Worm (Caenorhabditis elegans) whole organism, mixed stage, embryonic: ENCODE data around the gene nkb-2.

Experiments used
- M03D4.4 ChIP-seq: sonication (generic microtip); optimal IDR thresholded peaks from 2 replicates; lab custom pipeline; 2017; ENCODE audit warnings: mild to moderate bottlenecking, missing genetic modification characterization, missing compliant biosample characterization
- bed-3 ChIP-seq: fragments of 200-800 bp; sonication (Bioruptor generic); optimal IDR thresholded peaks from 3 replicates; lab custom pipeline; 2018; ENCODE audit warnings: mild to moderate bottlenecking, missing genetic modification characterization, moderate library complexity, missing compliant biosample characterization
- blmp-1 ChIP-seq: fragments of 150-350 bp; optimal IDR thresholded peaks from 2 replicates; lab custom pipeline; 2014; ENCODE audit warnings: missing biosample characterization, missing genetic modification characterization
- ceh-39 ChIP-seq: fragments of 150-350 bp; optimal IDR thresholded peaks from 2 replicates; lab custom pipeline; 2014; ENCODE audit warnings: missing biosample characterization, missing genetic modification characterization
- ceh-43 ChIP-seq: fragments of 200-800 bp; sonication (Bioruptor generic); optimal IDR thresholded peaks from 2 replicates; lab custom pipeline; 2018; ENCODE audit warnings: mild to moderate bottlenecking, missing genetic modification characterization, moderate library complexity, missing compliant biosample characterization
- ceh-83 ChIP-seq: fragments of 200-800 bp; sonication (Bioruptor generic); optimal IDR thresholded peaks from 2 replicates; lab custom pipeline; 2018; ENCODE audit warnings: mild to moderate bottlenecking, missing genetic modification characterization, missing compliant biosample characterization
- ces-1 ChIP-seq: fragments of 150-350 bp; optimal IDR thresholded peaks from 2 replicates; lab custom pipeline; 2014; ENCODE audit warnings: missing biosample characterization, missing genetic modification reagents, missing genetic modification characterization
- cnd-1 ChIP-seq: fragments of 200-800 bp; sonication (Bioruptor generic); optimal IDR thresholded peaks from 2 replicates; lab custom pipeline; 2018; ENCODE audit warnings: mild to moderate bottlenecking, missing genetic modification characterization, missing compliant biosample characterization
- drap-1 ChIP-seq: fragments of 200-800 bp; sonication (Bioruptor generic); optimal IDR thresholded peaks from 3 replicates; lab custom pipeline; 2018; ENCODE audit warnings: mild to moderate bottlenecking, missing genetic modification characterization, missing compliant biosample characterization
- flh-1 ChIP-seq: fragments of 200-800 bp; sonication (Bioruptor generic); optimal IDR thresholded peaks from 2 replicates; lab custom pipeline; 2018; ENCODE audit warnings: mild to moderate bottlenecking, missing genetic modification characterization, moderate library complexity, missing compliant biosample characterization
- ham-2 ChIP-seq: fragments of 200-800 bp; sonication (Bioruptor generic); optimal IDR thresholded peaks from 2 replicates; lab custom pipeline; 2018; ENCODE audit warnings: mild to moderate bottlenecking, missing genetic modification characterization, missing compliant biosample characterization
- hlh-1 ChIP-seq: fragments of 150-350 bp; optimal IDR thresholded peaks from 2 replicates; lab custom pipeline; 2014; ENCODE audit warnings: missing biosample characterization, missing genetic modification reagents, missing genetic modification characterization
- lin-13 ChIP-seq: fragments of 150-350 bp; optimal IDR thresholded peaks from 2 replicates; lab custom pipeline; 2014; ENCODE audit warnings: missing biosample characterization, missing genetic modification characterization
- lin-32 ChIP-seq: fragments of 200-800 bp; sonication (Bioruptor generic); optimal IDR thresholded peaks from 2 replicates; lab custom pipeline; 2018; ENCODE audit warnings: mild to moderate bottlenecking, missing genetic modification characterization, missing compliant biosample characterization
- lsy-2 ChIP-seq: fragments of 150-350 bp; optimal IDR thresholded peaks from 2 replicates; lab custom pipeline; 2014; ENCODE audit warnings: missing biosample characterization, missing genetic modification characterization
- mab-5 ChIP-seq: fragments of 150-350 bp; optimal IDR thresholded peaks from 2 replicates; lab custom pipeline; 2014; ENCODE audit warnings: missing biosample characterization, missing genetic modification characterization
- mep-1 ChIP-seq: fragments of 150-350 bp; optimal IDR thresholded peaks from 2 replicates; lab custom pipeline; 2017; ENCODE audit warnings: missing biosample characterization, missing genetic modification reagents, missing genetic modification characterization, inconsistent platforms
- mls-2 ChIP-seq: sonication (generic microtip); optimal IDR thresholded peaks from 2 replicates; lab custom pipeline; 2016; ENCODE audit warnings: mild to moderate bottlenecking, missing genetic modification characterization, moderate library complexity, missing compliant biosample characterization
- nhr-12 ChIP-seq: fragments of 150-350 bp; optimal IDR thresholded peaks from 2 replicates; lab custom pipeline; 2014; ENCODE audit warnings: missing biosample characterization, missing genetic modification characterization
- nhr-2 ChIP-seq: fragments of 150-350 bp; optimal IDR thresholded peaks from 2 replicates; lab custom pipeline; 2014; ENCODE audit warnings: missing biosample characterization, missing genetic modification characterization
- nhr-237 ChIP-seq: fragments of 150-350 bp; optimal IDR thresholded peaks from 2 replicates; lab custom pipeline; 2014; ENCODE audit warnings: missing biosample characterization, missing genetic modification characterization
- nhr-28 ChIP-seq: fragments of 150-350 bp; optimal IDR thresholded peaks from 2 replicates; lab custom pipeline; 2014; ENCODE audit warnings: missing biosample characterization, missing genetic modification characterization
- nhr-76 ChIP-seq: sonication (generic microtip); optimal IDR thresholded peaks from 2 replicates; lab custom pipeline; 2017; ENCODE audit warnings: missing biosample characterization, missing genetic modification characterization
- pha-4 ChIP-seq: fragments of 150-350 bp; optimal IDR thresholded peaks from 2 replicates; lab custom pipeline; 2018; ENCODE audit warnings: missing biosample characterization, missing genetic modification reagents, missing genetic modification characterization
- sem-2 ChIP-seq: fragments of 200-800 bp; sonication (Bioruptor generic); optimal IDR thresholded peaks from 2 replicates; lab custom pipeline; 2018; ENCODE audit warnings: mild to moderate bottlenecking, missing genetic modification characterization, missing compliant biosample characterization
- snpc-4 ChIP-seq: fragments of 150-350 bp; optimal IDR thresholded peaks from 2 replicates; lab custom pipeline; 2014; ENCODE audit warnings: missing biosample characterization, missing genetic modification characterization
- sptf-1 ChIP-seq: sonication (generic microtip); optimal IDR thresholded peaks from 2 replicates; lab custom pipeline; 2017; ENCODE audit warnings: mild to moderate bottlenecking, missing genetic modification characterization, moderate library complexity, missing compliant biosample characterization
- tbx-8 ChIP-seq: fragments of 200-800 bp; sonication (Bioruptor generic); optimal IDR thresholded peaks from 2 replicates; lab custom pipeline; 2018; ENCODE audit warnings: mild to moderate bottlenecking, missing genetic modification characterization, moderate library complexity, missing compliant biosample characterization
- unc-120 ChIP-seq: sonication (generic microtip); optimal IDR thresholded peaks from 2 replicates; lab custom pipeline; 2017; ENCODE audit warnings: missing genetic modification characterization, missing compliant biosample characterization; ENCODE audit not compliant: poor library complexity, severe bottlenecking
- unc-39 ChIP-seq: fragments of 150-350 bp; optimal IDR thresholded peaks from 2 replicates; lab custom pipeline; 2014; ENCODE audit warnings: missing biosample characterization, missing genetic modification characterization
- unc-62 ChIP-seq: fragments of 150-350 bp; optimal IDR thresholded peaks from 2 replicates; lab custom pipeline; 2014; ENCODE audit warnings: missing biosample characterization, missing genetic modification reagents, missing genetic modification characterization
- zip-8 ChIP-seq: fragments of 150-350 bp; optimal IDR thresholded peaks from 2 replicates; lab custom pipeline; 2014; ENCODE audit warnings: missing biosample characterization, missing genetic modification characterization
- ztf-11 ChIP-seq: fragments of 150-350 bp; optimal IDR thresholded peaks from 2 replicates; lab custom pipeline; 2014; ENCODE audit warnings: missing biosample characterization, missing genetic modification characterization

Gene nkb-2

ce11 chrIV:10608275-10608674 is 17.6 kb downstream of the nkb-2 start, which contains the start of gene R09H10.6:
Gene R09H10.6, plus strand, starts transcription at chrIV:10608575.
- no peak for TF ChIP-seq zip-8
- no peak for TF ChIP-seq unc-120 (tag; lab: Kevin White, UChicago)
- no peak for TF ChIP-seq ham-2
- TF ChIP-seq lin-32 = no peak
- TF ChIP-seq blmp-1 (tag; lab: Kevin White, UChicago) = no peak
- TF ChIP-seq tbx-8 (GFP tag; lab: Kevin White, UChicago) = no peak
- TF ChIP-seq pha-4 = no peak
- TF ChIP-seq ztf-11 (tag; lab: Kevin White, UChicago) = no peak
- no peak for TF ChIP-seq snpc-4 (tag; lab: Kevin White, UChicago)
- no peak for TF ChIP-seq mls-2 (tag; lab: Kevin White, UChicago)
- TF ChIP-seq unc-62 (GFP tag; lab: Kevin White, UChicago) = no peak
- TF ChIP-seq nhr-2 (tag; lab: Kevin White, UChicago) = no peak
- no peak for TF ChIP-seq nhr-76 (tag; lab: Kevin White, UChicago)
- no peak for TF ChIP-seq drap-1 (GFP tag; lab: Kevin White, UChicago)
- no peak for TF ChIP-seq ceh-83 (GFP tag; lab: Kevin White, UChicago)
- no peak for TF ChIP-seq mep-1 (tag; lab: Kevin White, UChicago)
- TF ChIP-seq, all 35 proteins: peak for 0

ce11 chrIV:10609920-10610319 is 19.2 kb downstream of the nkb-2 start:
- TF ChIP-seq lin-32 (no peak), mep-1 (tag; lab: Kevin White, UChicago) (no peak), drap-1 (GFP tag; lab: Kevin White, UChicago) (no peak), lin-13 (tag; lab: Kevin White, UChicago) (no peak), mls-2 (tag; lab: Kevin White, UChicago) (no peak), ceh-39 (tag; lab: Kevin White, UChicago) (no peak), snpc-4 (tag; lab: Kevin White, UChicago) (no peak), hlh-1 (tag; lab: Kevin White, UChicago) (no peak), unc-39 (no peak), nhr-2 (tag; lab: Kevin White, UChicago) (no peak), nhr-28 (tag; lab: Kevin White, UChicago) (no peak), flh-1 (no peak), mab-5 (tag; lab: Kevin White, UChicago) (no peak), ceh-43 (no peak), M03D4.4 (tag; lab: Kevin White, UChicago) (no peak), sem-2 (no peak), nhr-76 (tag; lab: Kevin White, UChicago) (no peak), unc-120 (tag; lab: Kevin White, UChicago) (no peak)
- TF ChIP-seq, all 35 proteins: peak for 0

ce11 chrIV:10612281-10612680 is 21.6 kb downstream of the nkb-2 start:
- TF ChIP-seq lsy-2 (tag; lab: Kevin White, UChicago) (no peak), tbx-8 (GFP tag; lab: Kevin White, UChicago) (no peak), sptf-1 (tag; lab: Kevin White, UChicago) (no peak)
- TF ChIP-seq, all 35 proteins: peak for 0

ce11 chrIV:10614918-10615477 is 24.3 kb downstream of the nkb-2 start, which contains the start of gene ptr-14:
Gene ptr-14, plus strand, starts transcription at chrIV:10615427.
- TF ChIP-seq ceh-43 = no peak
- TF ChIP-seq ces-1 (GFP tag; lab: Kevin White, UChicago) = no peak
- TF ChIP-seq unc-62 (GFP tag; lab: Kevin White, UChicago) = no peak
- TF ChIP-seq ham-2 = no peak
- TF ChIP-seq nhr-28 (tag; lab: Kevin White, UChicago) = no peak
- TF ChIP-seq nhr-237 (tag; lab: Kevin White, UChicago) = no peak
- TF ChIP-seq nhr-76 (tag; lab: Kevin White, UChicago) = no peak
- no peak for TF ChIP-seq M03D4.4 (tag; lab: Kevin White, UChicago)
- no peak for TF ChIP-seq cnd-1
- TF ChIP-seq blmp-1 (tag; lab: Kevin White, UChicago) = no peak
- TF ChIP-seq snpc-4 (tag; lab: Kevin White, UChicago) = no peak
- no peak for TF ChIP-seq mep-1 (tag; lab: Kevin White, UChicago)

ce11 chrIV:10616366-10616765 is 25.6 kb downstream of the nkb-2 start:
- TF ChIP-seq drap-1 (GFP tag; lab: Kevin White, UChicago) (no peak), pha-4 (no peak), blmp-1 (tag; lab: Kevin White, UChicago) (no peak), M03D4.4 (tag; lab: Kevin White, UChicago) (no peak), bed-3 (GFP tag; lab: Kevin White, UChicago) (no peak), nhr-12 (tag; lab: Kevin White, UChicago) (no peak), tbx-8 (GFP tag; lab: Kevin White, UChicago) (no peak), cnd-1 (no peak), lsy-2 (tag; lab: Kevin White, UChicago) (no peak), unc-62 (GFP tag; lab: Kevin White, UChicago) (no peak), nhr-2 (tag; lab: Kevin White, UChicago) (no peak), sptf-1 (tag; lab: Kevin White, UChicago) (no peak), sem-2 (no peak), unc-120 (tag; lab: Kevin White, UChicago) (no peak), lin-13 (tag; lab: Kevin White, UChicago) (no peak), nhr-237 (tag; lab: Kevin White, UChicago) (no peak), hlh-1 (tag; lab: Kevin White, UChicago) (no peak), flh-1 (no peak)
